Fruit fly (Drosophila melanogaster) whole organism, embryonic: ENCODE data around the gene CG11030.

Experiments used
- C15 ChIP-seq: fragments of 200-800 bp; sonication (Bioruptor generic); IDR thresholded peaks from 3 replicates; pipeline ENCODE4 v1.3.6; 2022; ENCODE audit warnings: missing biosample characterization, missing genetic modification characterization
- CG18619 ChIP-seq: fragments of 200-800 bp; sonication (Bioruptor generic); optimal IDR thresholded peaks from 3 replicates; lab custom pipeline; 2017; ENCODE audit warnings: missing biosample characterization, mild to moderate bottlenecking, missing genetic modification characterization
- CG34376 ChIP-seq: fragments of 200-800 bp; sonication (Bioruptor generic); optimal IDR thresholded peaks from 2 replicates; lab custom pipeline; 2018; ENCODE audit warnings: missing biosample characterization, mild to moderate bottlenecking, missing genetic modification characterization
- vfl ChIP-seq: fragments of 200-800 bp; sonication (Bioruptor generic); optimal IDR thresholded peaks from 2 replicates; lab custom pipeline; 2016; ENCODE audit warnings: missing biosample characterization, missing genetic modification characterization

- TF ChIP-seq CG18619 (GFP tag; lab: Kevin White, UChicago): no peak
- no peak for TF ChIP-seq vfl (GFP tag; lab: Kevin White, UChicago)
- TF ChIP-seq C15 (GFP tag; lab: Robert Waterston, UW): no peak
- no peak for TF ChIP-seq CG34376 (GFP tag; lab: Kevin White, UChicago)
Measured at dm6 chr2L:5748188-5748587, 23.7 kb downstream of the CG11030 start.
